Worm (Caenorhabditis elegans): ENCODE data around the gene srlf-17.

ce11 chrIV:11146492-11146891, 44.0 kb upstream of the srlf-17 start:
- no peak for TF ChIP-seq nhr-11 (tag; optimal IDR thresholded peaks at IDR 0.05)
- TF ChIP-seq crh-2 (tag; optimal IDR thresholded peaks at IDR 0.05) = no peak
- TF ChIP-seq zag-1 (tag; optimal IDR thresholded peaks at IDR 0.05) = no peak
- TF ChIP-seq nhr-6 (tag; optimal IDR thresholded peaks at IDR 0.05) = no peak
- no peak for TF ChIP-seq nhr-10 (tag; optimal IDR thresholded peaks at IDR 0.05)
- no peak for TF ChIP-seq fos-1 (tag; optimal IDR thresholded peaks at IDR 0.05)
- TF ChIP-seq F13H6.1 (tag; optimal IDR thresholded peaks at IDR 0.05) = no peak
- TF ChIP-seq nhr-237 (tag; optimal IDR thresholded peaks at IDR 0.05) = no peak
- no peak for TF ChIP-seq unc-62 (GFP tag; optimal IDR thresholded peaks at IDR 0.05)
